Fruit fly (Drosophila melanogaster) whole organism, embryonic: ENCODE measurements around the gene Fbp2.

Source experiments
- Atf3 ChIP-seq: fragments of 200-800 bp; sonication (Bioruptor generic); optimal IDR thresholded peaks from 3 replicates; lab custom pipeline; 2016; ENCODE audit warnings: missing biosample characterization, missing genetic modification characterization
- CG10959 ChIP-seq: fragments of 200-800 bp; sonication (Bioruptor generic); IDR thresholded peaks from 2 replicates; pipeline ENCODE4 v1.3.6; 2022; ENCODE audit warnings: missing biosample characterization, missing genetic modification characterization
- CG12236 ChIP-seq: fragments of 200-800 bp; sonication (Bioruptor generic); optimal IDR thresholded peaks from 2 replicates; lab custom pipeline; 2016; ENCODE audit warnings: missing biosample characterization, missing genetic modification characterization
- CG14050 ChIP-seq: fragments of 200-800 bp; sonication (Bioruptor generic); IDR thresholded peaks from 3 replicates; pipeline ENCODE4 v1.3.6; 2022; ENCODE audit warnings: missing biosample characterization, missing genetic modification characterization
- CG15514 ChIP-seq: fragments of 200-800 bp; sonication (Bioruptor generic); optimal IDR thresholded peaks from 3 replicates; lab custom pipeline; 2017; ENCODE audit warnings: missing biosample characterization, missing genetic modification characterization, mild to moderate bottlenecking, moderate library complexity, missing genetic modification reagents
- CG18476 ChIP-seq: fragments of 200-800 bp; sonication (Bioruptor generic); optimal IDR thresholded peaks from 2 replicates; lab custom pipeline; 2016; ENCODE audit warnings: missing biosample characterization, mild to moderate bottlenecking, missing genetic modification characterization
- CG30431 ChIP-seq: fragments of 200-800 bp; sonication (Bioruptor generic); optimal IDR thresholded peaks from 2 replicates; lab custom pipeline; 2017; ENCODE audit warnings: missing biosample characterization, missing genetic modification characterization
- CG3065 ChIP-seq: fragments of 200-800 bp; sonication (Bioruptor generic); optimal IDR thresholded peaks from 2 replicates; lab custom pipeline; 2016; ENCODE audit warnings: missing biosample characterization, missing genetic modification characterization
- CG33557 ChIP-seq: fragments of 200-800 bp; sonication (Bioruptor generic); optimal IDR thresholded peaks from 2 replicates; lab custom pipeline; 2019; ENCODE audit warnings: missing biosample characterization, mild to moderate bottlenecking, missing genetic modification characterization, moderate library complexity
- CG34376 ChIP-seq: fragments of 200-800 bp; sonication (Bioruptor generic); optimal IDR thresholded peaks from 2 replicates; lab custom pipeline; 2018; ENCODE audit warnings: missing biosample characterization, mild to moderate bottlenecking, missing genetic modification characterization
- CG3847 ChIP-seq: fragments of 200-800 bp; sonication (Bioruptor generic); IDR thresholded peaks from 2 replicates; pipeline ENCODE4 v1.3.6; 2022; ENCODE audit warnings: missing biosample characterization, missing genetic modification characterization
- CG43689 ChIP-seq: fragments of 200-800 bp; sonication (Bioruptor generic); IDR thresholded peaks from 2 replicates; pipeline ENCODE4 v1.3.6; 2022; ENCODE audit warnings: missing biosample characterization, missing genetic modification characterization
- CG4617 ChIP-seq: fragments of 200-800 bp; sonication (Bioruptor generic); optimal IDR thresholded peaks from 3 replicates; lab custom pipeline; 2016; ENCODE audit warnings: missing biosample characterization, missing genetic modification characterization, borderline replicate concordance
- CG6791 ChIP-seq: fragments of 200-800 bp; sonication (Bioruptor generic); IDR thresholded peaks from 3 replicates; pipeline ENCODE4 v1.3.6; 2022; ENCODE audit warnings: missing biosample characterization, missing genetic modification characterization; ENCODE audit not compliant: partially characterized antibody
- CG7928 ChIP-seq: fragments of 200-800 bp; sonication (Bioruptor generic); optimal IDR thresholded peaks from 2 replicates; lab custom pipeline; 2017; ENCODE audit warnings: missing biosample characterization, mild to moderate bottlenecking, missing genetic modification characterization
- CG7963 ChIP-seq: fragments of 200-800 bp; sonication (Bioruptor generic); IDR thresholded peaks from 3 replicates; pipeline ENCODE4 v1.3.6; 2022; ENCODE audit warnings: missing biosample characterization, missing genetic modification characterization; ENCODE audit not compliant: partially characterized antibody
- CG8281 ChIP-seq: fragments of 200-800 bp; sonication (Bioruptor generic); optimal IDR thresholded peaks from 2 replicates; lab custom pipeline; 2018; ENCODE audit warnings: missing biosample characterization, mild to moderate bottlenecking, missing genetic modification characterization, moderate library complexity
- CG8290 ChIP-seq, 3 experiments: fragments of 200-800 bp; sonication (Bioruptor generic); optimal IDR thresholded peaks; 2 replicates each; lab custom pipeline; 2016 to 2019; ENCODE audit warnings: missing biosample characterization in 3 of 3, missing genetic modification characterization in 3 of 3, mild to moderate bottlenecking in 2 of 3, moderate library complexity in 1 of 3
- CG8944 ChIP-seq: fragments of 200-800 bp; sonication (Bioruptor generic); optimal IDR thresholded peaks from 3 replicates; lab custom pipeline; 2016; ENCODE audit warnings: missing biosample characterization, missing genetic modification characterization
- CG9727 ChIP-seq: fragments of 200-800 bp; sonication (Bioruptor generic); optimal IDR thresholded peaks from 3 replicates; lab custom pipeline; 2017; ENCODE audit warnings: missing biosample characterization, mild to moderate bottlenecking, missing genetic modification characterization
- CG9932 ChIP-seq: fragments of 200-800 bp; sonication (Bioruptor generic); IDR thresholded peaks from 2 replicates; pipeline ENCODE4 v1.3.6; 2022; ENCODE audit warnings: missing biosample characterization, missing genetic modification characterization
- CkIIα-i1 ChIP-seq: fragments of 200-800 bp; sonication (Bioruptor generic); IDR thresholded peaks from 2 replicates; pipeline ENCODE4 v1.3.6; 2022; ENCODE audit warnings: missing biosample characterization, missing genetic modification characterization
- CoRest ChIP-seq: fragments of 200-800 bp; sonication (Bioruptor generic); optimal IDR thresholded peaks from 3 replicates; lab custom pipeline; 2018; ENCODE audit warnings: missing biosample characterization, mild to moderate bottlenecking, missing genetic modification characterization, moderate library complexity
- Dp ChIP-seq: fragments of 200-800 bp; sonication (Bioruptor generic); optimal IDR thresholded peaks from 2 replicates; lab custom pipeline; 2018; ENCODE audit warnings: missing biosample characterization, mild to moderate bottlenecking, missing genetic modification characterization, moderate library complexity
- Fer3 ChIP-seq: fragments of 200-800 bp; sonication (Bioruptor generic); optimal IDR thresholded peaks from 2 replicates; lab custom pipeline; 2018; ENCODE audit warnings: missing biosample characterization, mild to moderate bottlenecking, missing genetic modification characterization, moderate library complexity
- HLHmδ ChIP-seq: fragments of 200-800 bp; sonication (Bioruptor generic); optimal IDR thresholded peaks from 2 replicates; lab custom pipeline; 2018; ENCODE audit warnings: missing biosample characterization, mild to moderate bottlenecking, missing genetic modification characterization, moderate library complexity
- Med ChIP-seq: fragments of 200-800 bp; sonication (Bioruptor generic); peaks from one replicate; lab custom pipeline; 2016; ENCODE audit warnings: missing biosample characterization, missing genetic modification characterization, mild to moderate bottlenecking, inconsistent platforms, moderate library complexity
- Mrtf ChIP-seq: fragments of 200-800 bp; sonication (Bioruptor generic); IDR thresholded peaks from 3 replicates; pipeline ENCODE4 v1.3.6; 2022; ENCODE audit warnings: missing biosample characterization, missing genetic modification characterization
- NK7.1 ChIP-seq: fragments of 200-800 bp; sonication (Bioruptor generic); optimal IDR thresholded peaks from 3 replicates; lab custom pipeline; 2016; ENCODE audit warnings: missing biosample characterization, missing genetic modification characterization
- NfI ChIP-seq: fragments of 200-800 bp; sonication (Bioruptor generic); optimal IDR thresholded peaks from 3 replicates; lab custom pipeline; 2018; ENCODE audit warnings: missing biosample characterization, mild to moderate bottlenecking, missing genetic modification characterization, moderate library complexity
- Sry-β ChIP-seq: fragments of 200-800 bp; sonication (Bioruptor generic); optimal IDR thresholded peaks from 2 replicates; lab custom pipeline; 2018; ENCODE audit warnings: missing biosample characterization, mild to moderate bottlenecking, missing genetic modification characterization, moderate library complexity
- TFAM ChIP-seq: fragments of 200-800 bp; sonication (Bioruptor generic); optimal IDR thresholded peaks from 2 replicates; lab custom pipeline; 2017; ENCODE audit warnings: missing biosample characterization, missing genetic modification characterization, inconsistent platforms
- Tbp ChIP-seq: fragments of >200 bp; optimal IDR thresholded peaks from 2 replicates; lab custom pipeline; 2018; ENCODE audit warnings: missing biosample characterization, missing genetic modification characterization
- Xrp1 ChIP-seq: fragments of 200-800 bp; sonication (Bioruptor generic); IDR thresholded peaks from 2 replicates; pipeline ENCODE4 v1.3.6; 2022; ENCODE audit warnings: missing biosample characterization, missing genetic modification characterization
- chinmo ChIP-seq: fragments of 200-800 bp; sonication (Bioruptor generic); IDR thresholded peaks from 4 replicates; pipeline ENCODE4 v1.3.6; 2022; ENCODE audit warnings: missing biosample characterization, missing genetic modification characterization; ENCODE audit not compliant: partially characterized antibody
- croc ChIP-seq: fragments of 200-800 bp; sonication (Bioruptor generic); conservative IDR thresholded peaks from 3 replicates; pipeline ENCODE4 v1.3.6; 2022; ENCODE audit warnings: missing biosample characterization, missing genetic modification characterization
- hth ChIP-seq: fragments of >200 bp; optimal IDR thresholded peaks from 2 replicates; lab custom pipeline; 2017; ENCODE audit warnings: inconsistent platforms
- kay ChIP-seq: fragments of 200-800 bp; sonication (Bioruptor generic); optimal IDR thresholded peaks from 2 replicates; lab custom pipeline; 2016; ENCODE audit warnings: missing biosample characterization, missing genetic modification characterization
- oc ChIP-seq: fragments of 200-800 bp; sonication (Bioruptor generic); optimal IDR thresholded peaks from 2 replicates; lab custom pipeline; 2018; ENCODE audit warnings: missing biosample characterization, mild to moderate bottlenecking, missing genetic modification characterization, moderate library complexity
- pzg ChIP-seq: fragments of 200-800 bp; sonication (Bioruptor generic); optimal IDR thresholded peaks from 3 replicates; lab custom pipeline; 2018; ENCODE audit warnings: missing biosample characterization, mild to moderate bottlenecking, missing genetic modification characterization, moderate library complexity
- scrt ChIP-seq: fragments of 200-800 bp; sonication (Bioruptor generic); optimal IDR thresholded peaks from 2 replicates; lab custom pipeline; 2018; ENCODE audit warnings: missing biosample characterization, mild to moderate bottlenecking, missing genetic modification characterization, moderate library complexity
- sens-2 ChIP-seq: fragments of 200-800 bp; sonication (Bioruptor generic); IDR thresholded peaks from 2 replicates; pipeline ENCODE4 v1.3.6; 2022; ENCODE audit warnings: missing biosample characterization, missing genetic modification characterization
- so ChIP-seq: fragments of 200-800 bp; sonication (Bioruptor generic); IDR thresholded peaks from 3 replicates; pipeline ENCODE4 v1.3.6; 2022; ENCODE audit warnings: missing biosample characterization, missing genetic modification characterization
- sqz ChIP-seq: fragments of 200-800 bp; sonication (Bioruptor generic); optimal IDR thresholded peaks from 3 replicates; lab custom pipeline; 2018; ENCODE audit warnings: missing biosample characterization, mild to moderate bottlenecking, missing genetic modification characterization
- stwl ChIP-seq: fragments of 200-800 bp; sonication (Bioruptor generic); optimal IDR thresholded peaks from 3 replicates; lab custom pipeline; 2018; ENCODE audit warnings: missing biosample characterization, mild to moderate bottlenecking, missing genetic modification characterization, moderate library complexity
- tap ChIP-seq: fragments of 200-800 bp; optimal IDR thresholded peaks from 3 replicates; lab custom pipeline; 2019; ENCODE audit warnings: missing biosample characterization, mild to moderate bottlenecking, missing genetic modification characterization, moderate library complexity
- twi ChIP-seq: fragments of 200-800 bp; optimal IDR thresholded peaks from 2 replicates; lab custom pipeline; 2019; ENCODE audit warnings: missing biosample characterization, mild to moderate bottlenecking, missing genetic modification characterization, moderate library complexity
- zf30C ChIP-seq: fragments of 200-800 bp; sonication (Bioruptor generic); optimal IDR thresholded peaks from 3 replicates; lab custom pipeline; 2018; ENCODE audit warnings: missing biosample characterization, mild to moderate bottlenecking, missing genetic modification characterization

The Fbp2 gene

dm6 chr2L:9449257-9449972 lies 22.8 kb downstream of the Fbp2 start (continued):
- TF ChIP-seq CG6791 (GFP tag; lab: Robert Waterston, UW) (peak; percentile 54; the same call in 1 of the 3 replicates), CG33557 (peak; percentile 98), CG8944 (peak; percentile 58), NK7.1 (GFP tag; lab: Kevin White, UChicago) (peak; percentile 38), CG14050 (GFP tag; lab: Robert Waterston, UW) (peak; percentile 92), CG8290 (GFP tag; optimal IDR thresholded peaks at IDR 0.05; lab: Kevin White, UChicago) (peak; percentile 97), CG8290 (tag; optimal IDR thresholded peaks at IDR 0.05; lab: Kevin White, UChicago) (peak; percentile 86 to 87), sens-2 (GFP tag; lab: Robert Waterston, UW) (peak; percentile 90), tap (peak; percentile 90), Dp (peak; percentile 7), oc (tag; lab: Kevin White, UChicago) (peak; percentile 87), CG12236 (peak; percentile 72), CG4617 (GFP tag; lab: Kevin White, UChicago) (peak; percentile 84), NfI (GFP tag; lab: Kevin White, UChicago) (peak; percentile 97), CG8281 (tag; lab: Kevin White, UChicago) (peak; percentile 86), CG18476 (peak; percentile 83), Tbp (GFP tag; lab: Kevin White, UChicago) (no peak), Xrp1 (GFP tag; lab: Robert Waterston, UW) (peak; percentile 98), Mrtf (GFP tag; lab: Robert Waterston, UW) (peak; percentile 95), CG3847 (GFP tag; lab: Robert Waterston, UW) (peak; percentile 97), CG9727 (GFP tag; lab: Kevin White, UChicago) (peak; percentile 98), scrt (GFP tag; lab: Kevin White, UChicago) (peak; percentile 88), CG30431 (GFP tag; lab: Kevin White, UChicago) (peak; percentile 96), croc (GFP tag; lab: Robert Waterston, UW) (peak; percentile 98), CG43689 (peak; percentile 86), CG7928 (peak; percentile 67), Atf3 (GFP tag; lab: Kevin White, UChicago) (peak; percentile 93), twi (tag; lab: Kevin White, UChicago) (peak; percentile 95), zf30C (GFP tag; lab: Kevin White, UChicago) (peak; percentile 100), CG9932 (peak; percentile 96), CG7963 (GFP tag; lab: Robert Waterston, UW) (no peak), so (GFP tag; lab: Robert Waterston, UW) (peak; percentile 96; the same call in 2 of the 3 replicates), CoRest (peak; percentile 98), CG3065 (peak; percentile 93), TFAM (GFP tag; lab: Kevin White, UChicago) (peak; percentile 76), CG34376 (GFP tag; lab: Kevin White, UChicago) (peak; percentile 94), chinmo (peak; percentile 96), CG10959 (GFP tag; lab: Robert Waterston, UW) (peak; percentile 89), sqz (peak; percentile 87), HLHmδ (GFP tag; lab: Kevin White, UChicago) (peak; percentile 93), kay (GFP tag; lab: Kevin White, UChicago) (peak; percentile 95), CkIIα-i1 (GFP tag; lab: Robert Waterston, UW) (peak; percentile 49; the same call in 1 of the 2 replicates), pzg (GFP tag; lab: Kevin White, UChicago) (peak; percentile 8), Sry-β (GFP tag; lab: Kevin White, UChicago) (peak; percentile 64), Med (peak; percentile 94), CG15514 (GFP tag; lab: Kevin White, UChicago) (peak; percentile 74), stwl (tag; lab: Kevin White, UChicago) (peak; percentile 30), Fer3 (tag; lab: Kevin White, UChicago) (peak; percentile 87), hth (lab: Kevin White, UChicago) (no peak)
